Worm (Caenorhabditis elegans) whole organism, L4 larva: ENCODE data around the gene sucg-1.

Experiments
- D1046.2 ChIP-seq: fragments of 200-800 bp; sonication (Bioruptor generic); IDR thresholded peaks from 2 replicates; pipeline ENCODE4 v1.3.6; 2022; ENCODE audit warnings: missing genetic modification characterization, missing compliant biosample characterization
- F10B5.3 ChIP-seq: sonication (generic microtip); optimal IDR thresholded peaks from 2 replicates; lab custom pipeline; 2016; ENCODE audit warnings: mild to moderate bottlenecking, missing genetic modification characterization, missing compliant biosample characterization
- R02D3.7 ChIP-seq: fragments of 150-350 bp; sonication (generic microtip); optimal IDR thresholded peaks from 3 replicates; lab custom pipeline; 2014; ENCODE audit warnings: missing biosample characterization, missing genetic modification characterization
- T20F7.1 ChIP-seq: fragments of 200-800 bp; sonication (Bioruptor generic); optimal IDR thresholded peaks from 2 replicates; lab custom pipeline; 2018; ENCODE audit warnings: mild to moderate bottlenecking, missing genetic modification characterization, missing compliant biosample characterization
- aha-1 ChIP-seq: fragments of 150-350 bp; peaks from one replicate; lab custom pipeline; 2014; ENCODE audit warnings: missing biosample characterization, missing genetic modification characterization
- ceh-20 ChIP-seq: fragments of 200-800 bp; sonication (Bioruptor generic); IDR thresholded peaks from 2 replicates; pipeline ENCODE4 v1.3.6; 2022; ENCODE audit warnings: missing genetic modification reagents, missing genetic modification characterization, missing compliant biosample characterization
- daf-19 ChIP-seq: fragments of 200-800 bp; sonication (Bioruptor generic); conservative IDR thresholded peaks from 2 replicates; pipeline ENCODE4 v1.3.6; 2022; ENCODE audit warnings: missing genetic modification characterization, missing compliant biosample characterization
- daf-8 ChIP-seq: fragments of 200-800 bp; sonication (Bioruptor generic); IDR thresholded peaks from 2 replicates; pipeline ENCODE4 v1.3.6; 2022; ENCODE audit warnings: missing genetic modification characterization, missing compliant biosample characterization
- dmd-6 ChIP-seq: fragments of 200-800 bp; sonication (Bioruptor generic); IDR thresholded peaks from 2 replicates; pipeline ENCODE4 v1.3.6; 2022; ENCODE audit warnings: missing genetic modification reagents, missing genetic modification characterization, missing compliant biosample characterization
- dmd-8 ChIP-seq: fragments of 200-800 bp; sonication (Bioruptor generic); IDR thresholded peaks from 2 replicates; pipeline ENCODE4 v1.3.6; 2022; ENCODE audit warnings: missing genetic modification characterization, missing compliant biosample characterization
- egl-43 ChIP-seq: fragments of 200-800 bp; sonication (Bioruptor generic); IDR thresholded peaks from 2 replicates; pipeline ENCODE4 v1.3.6; 2022; ENCODE audit warnings: missing genetic modification reagents, missing genetic modification characterization, missing compliant biosample characterization
- gei-8 ChIP-seq: fragments of 200-800 bp; sonication (Bioruptor generic); optimal IDR thresholded peaks from 2 replicates; lab custom pipeline; 2018; ENCODE audit warnings: mild to moderate bottlenecking, missing genetic modification characterization, missing compliant biosample characterization
- hlh-11 ChIP-seq: fragments of 200-800 bp; sonication (Bioruptor generic); optimal IDR thresholded peaks from 2 replicates; lab custom pipeline; 2018; ENCODE audit warnings: mild to moderate bottlenecking, missing genetic modification characterization, missing compliant biosample characterization
- hlh-30 ChIP-seq: sonication (generic microtip); optimal IDR thresholded peaks from 2 replicates; lab custom pipeline; 2017; ENCODE audit warnings: antibody characterized with exemption, mild to moderate bottlenecking, missing genetic modification characterization, missing compliant biosample characterization; ENCODE audit not compliant: insufficient read depth
- hmg-1.1 ChIP-seq: fragments of 200-800 bp; sonication (Bioruptor generic); IDR thresholded peaks from 2 replicates; pipeline ENCODE4 v1.3.6; 2022; ENCODE audit warnings: missing genetic modification reagents, missing genetic modification characterization, missing compliant biosample characterization
- jun-1 ChIP-seq: fragments of 150-350 bp; optimal IDR thresholded peaks from 2 replicates; lab custom pipeline; 2014; ENCODE audit warnings: missing biosample characterization, missing genetic modification reagents, missing genetic modification characterization
- lin-13 ChIP-seq: fragments of 150-350 bp; optimal IDR thresholded peaks from 2 replicates; lab custom pipeline; 2014; ENCODE audit warnings: missing biosample characterization, missing genetic modification reagents, missing genetic modification characterization
- lin-29 ChIP-seq: fragments of 200-800 bp; sonication (Bioruptor generic); IDR thresholded peaks from 2 replicates; pipeline ENCODE4 v1.3.6; 2022; ENCODE audit warnings: missing genetic modification reagents, missing genetic modification characterization, missing compliant biosample characterization
- lin-38 ChIP-seq: fragments of 200-800 bp; sonication (Bioruptor generic); IDR thresholded peaks from 2 replicates; pipeline ENCODE4 v1.3.6; 2022; ENCODE audit warnings: missing genetic modification reagents, missing genetic modification characterization, missing compliant biosample characterization
- lin-39 ChIP-seq: fragments of 150-350 bp; optimal IDR thresholded peaks from 2 replicates; lab custom pipeline; 2014; ENCODE audit warnings: missing biosample characterization, missing genetic modification reagents, missing genetic modification characterization
- mdt-29 ChIP-seq: fragments of 200-800 bp; sonication (Bioruptor generic); IDR thresholded peaks from 2 replicates; pipeline ENCODE4 v1.3.6; 2022; ENCODE audit warnings: missing genetic modification reagents, missing genetic modification characterization, missing compliant biosample characterization
- mxl-2 ChIP-seq: fragments of 200-800 bp; sonication (Bioruptor generic); conservative IDR thresholded peaks from 2 replicates; pipeline ENCODE4 v1.3.6; 2022; ENCODE audit warnings: missing genetic modification reagents, missing genetic modification characterization, missing compliant biosample characterization
- nhr-102 ChIP-seq: sonication (generic microtip); optimal IDR thresholded peaks from 2 replicates; lab custom pipeline; 2016; ENCODE audit warnings: mild to moderate bottlenecking, missing genetic modification characterization, moderate library complexity, missing compliant biosample characterization
- nhr-237 ChIP-seq: sonication (generic microtip); optimal IDR thresholded peaks from 2 replicates; lab custom pipeline; 2017; ENCODE audit warnings: missing biosample characterization, missing genetic modification characterization
- nhr-41 ChIP-seq: fragments of 200-800 bp; sonication (Bioruptor generic); IDR thresholded peaks from 2 replicates; pipeline ENCODE4 v1.3.6; 2022; ENCODE audit warnings: missing genetic modification reagents, missing genetic modification characterization, missing compliant biosample characterization
- nhr-6 ChIP-seq: fragments of 150-350 bp; optimal IDR thresholded peaks from 2 replicates; lab custom pipeline; 2014; ENCODE audit warnings: missing biosample characterization, missing genetic modification characterization
- pqm-1 ChIP-seq: sonication (generic microtip); optimal IDR thresholded peaks from 2 replicates; lab custom pipeline; 2017; ENCODE audit warnings: missing biosample characterization, missing genetic modification characterization
- skn-1 ChIP-seq: fragments of 150-350 bp; optimal IDR thresholded peaks from 2 replicates; lab custom pipeline; 2014; ENCODE audit warnings: missing biosample characterization, missing genetic modification characterization
- snpc-1.2 ChIP-seq: fragments of 200-800 bp; sonication (Bioruptor generic); IDR thresholded peaks from 2 replicates; pipeline ENCODE4 v1.3.6; 2022; ENCODE audit warnings: missing genetic modification reagents, missing genetic modification characterization, missing compliant biosample characterization
- snpc-4 ChIP-seq: fragments of 150-350 bp; optimal IDR thresholded peaks from 2 replicates; lab custom pipeline; 2014; ENCODE audit warnings: missing biosample characterization, missing genetic modification characterization
- spr-1 ChIP-seq: sonication (generic microtip); optimal IDR thresholded peaks from 2 replicates; lab custom pipeline; 2016; ENCODE audit warnings: mild to moderate bottlenecking, missing genetic modification characterization, missing compliant biosample characterization
- tra-1 ChIP-seq: fragments of 200-800 bp; sonication (Bioruptor generic); IDR thresholded peaks from 2 replicates; pipeline ENCODE4 v1.3.6; 2022; ENCODE audit warnings: missing genetic modification reagents, missing genetic modification characterization, missing compliant biosample characterization
- unc-62 ChIP-seq, 3 experiments: fragments of 150-350 bp in 1 of 3; sonication (generic microtip); optimal IDR thresholded peaks in 2 of 3; peaks in 1 of 3; 1 replicate in 1 of 3; 2 replicates in 2 of 3; lab custom pipeline; 2014 to 2017; ENCODE audit warnings: missing biosample characterization in 3 of 3, missing genetic modification characterization in 3 of 3, missing genetic modification reagents in 3 of 3, missing genotype in 1 of 3
- zip-2 ChIP-seq: fragments of 150-350 bp; optimal IDR thresholded peaks from 2 replicates; lab custom pipeline; 2014; ENCODE audit warnings: missing biosample characterization, missing genetic modification characterization

Gene sucg-1

ce11 chrIV:7759527-7759926 is 30.8 kb downstream of the sucg-1 start, which contains the start of gene dsb-3:
TSS of gene dsb-3 (minus strand) at chrIV:7759627.
- TF ChIP-seq snpc-4 (tag; lab: Kevin White, UChicago): no peak
- TF ChIP-seq R02D3.7: no peak
- no peak for TF ChIP-seq dmd-6 (GFP tag; lab: Robert Waterston, UW)
- no peak for TF ChIP-seq daf-8 (GFP tag; lab: Robert Waterston, UW)
- TF ChIP-seq ceh-20 (GFP tag; lab: Robert Waterston, UW): no peak
- no peak for TF ChIP-seq aha-1 (tag; lab: Kevin White, UChicago)
- TF ChIP-seq spr-1: no peak
- TF ChIP-seq pqm-1 (tag; lab: Kevin White, UChicago): no peak

ce11 chrIV:7760117-7760516 is 31.4 kb downstream of the sucg-1 start, which contains the start of gene del-7:
TSS of gene del-7 (plus strand) at chrIV:7760417.
- TF ChIP-seq hlh-11 (tag; lab: Kevin White, UChicago) (no peak), daf-19 (no peak), lin-13 (GFP tag; lab: Kevin White, UChicago) (no peak), mdt-29 (GFP tag; lab: Robert Waterston, UW) (no peak), lin-29 (GFP tag; lab: Robert Waterston, UW) (no peak), nhr-102 (tag; lab: Kevin White, UChicago) (no peak), dmd-6 (GFP tag; lab: Robert Waterston, UW) (no peak)

- no peak for TF ChIP-seq nhr-237
- no peak for TF ChIP-seq R02D3.7
- TF ChIP-seq nhr-102 (tag; lab: Kevin White, UChicago): no peak
These were observed 35.0 kb downstream of the sucg-1 start, which contains the start of the genes C46A5.6 and C46A5.1 for ce11 chrIV:7763748-7764147. TSS of gene C46A5.6 (minus strand) at chrIV:7763848. TSS of gene C46A5.1 (plus strand) at chrIV:7763931.

ce11 chrIV:7764319-7764718 is 35.6 kb downstream of the sucg-1 start:
- TF ChIP-seq D1046.2 (GFP tag; lab: Robert Waterston, UW): no peak
- no peak for TF ChIP-seq jun-1
- TF ChIP-seq zip-2: no peak
- no peak for TF ChIP-seq egl-43 (GFP tag; lab: Robert Waterston, UW)
- TF ChIP-seq nhr-41: no peak
- TF ChIP-seq unc-62 (GFP tag; optimal IDR thresholded peaks at IDR 0.05 in 1 of 2; lab: Kevin White, UChicago): peak in 1 of 2 experiments; percentile 73
- no peak for TF ChIP-seq unc-62 (tag; optimal IDR thresholded peaks at IDR 0.05; lab: Kevin White, UChicago)
- no peak for TF ChIP-seq T20F7.1 (GFP tag; lab: Kevin White, UChicago)
- TF ChIP-seq snpc-1.2 (GFP tag; lab: Robert Waterston, UW): peak; percentile 67; the same call in 1 of the 2 replicates
- TF ChIP-seq lin-38 (GFP tag; lab: Robert Waterston, UW): 0 out of 2 replicates have a peak, but pooled peaks have one; percentile 5
- TF ChIP-seq hmg-1.1: no peak
- TF ChIP-seq skn-1 (tag; lab: Kevin White, UChicago): no peak
- no peak for TF ChIP-seq F10B5.3 (tag; lab: Kevin White, UChicago)
- no peak for TF ChIP-seq gei-8 (GFP tag; lab: Kevin White, UChicago)
- no peak for TF ChIP-seq mxl-2 (GFP tag; lab: Robert Waterston, UW)
- TF ChIP-seq hlh-30 (tag; lab: Kevin White, UChicago): no peak

ce11 chrIV:7770162-7770561 is 41.4 kb downstream of the sucg-1 start, which contains the start of gene rdl-1:
TSS of gene rdl-1 (minus strand) at chrIV:7770262.
- no peak for TF ChIP-seq hlh-11 (tag; lab: Kevin White, UChicago)
- TF ChIP-seq dmd-8: no peak
- no peak for TF ChIP-seq mdt-29 (GFP tag; lab: Robert Waterston, UW)
- TF ChIP-seq nhr-6 (tag; lab: Kevin White, UChicago): no peak
- TF ChIP-seq lin-39 (tag; lab: Kevin White, UChicago): no peak
- TF ChIP-seq dmd-6 (GFP tag; lab: Robert Waterston, UW): no peak
- no peak for TF ChIP-seq tra-1 (GFP tag; lab: Robert Waterston, UW)
